Fruit fly (Drosophila melanogaster) whole organism, adult: ENCODE results near the gene CG11842.
A peak's percentile ranks its signal among the peaks of the same experiment; 100 is the strongest.

ENCODE experiments used
- CG11617 ChIP-seq: fragments of 200-800 bp; sonication (Bioruptor generic); optimal IDR thresholded peaks from 2 replicates; lab custom pipeline; 2017; ENCODE audit warnings: mild to moderate bottlenecking, missing biosample characterization, missing genetic modification reagents, missing genetic modification characterization
- CG12768 ChIP-seq: fragments of 200-800 bp; sonication (Bioruptor generic); optimal IDR thresholded peaks from 2 replicates; lab custom pipeline; 2017; ENCODE audit warnings: missing biosample characterization, missing genetic modification characterization, mild to moderate bottlenecking, moderate library complexity, missing genetic modification reagents
- CG14711 ChIP-seq: fragments of 200-800 bp; sonication (Bioruptor generic); optimal IDR thresholded peaks from 2 replicates; lab custom pipeline; 2018; ENCODE audit warnings: missing biosample characterization, mild to moderate bottlenecking, missing genetic modification characterization, moderate library complexity
- CG1620 ChIP-seq: fragments of 200-800 bp; sonication (Bioruptor generic); optimal IDR thresholded peaks from 2 replicates; lab custom pipeline; 2016; ENCODE audit warnings: missing biosample characterization, missing genetic modification characterization
- CG33017 ChIP-seq: fragments of 200-800 bp; sonication (Bioruptor generic); optimal IDR thresholded peaks from 2 replicates; lab custom pipeline; 2018; ENCODE audit warnings: missing biosample characterization, mild to moderate bottlenecking, missing genetic modification characterization, moderate library complexity
- CG5204 ChIP-seq: fragments of 200-800 bp; sonication (Bioruptor generic); optimal IDR thresholded peaks from 2 replicates; lab custom pipeline; 2016; ENCODE audit warnings: missing biosample characterization, missing genetic modification characterization
- CG7045 ChIP-seq: fragments of 200-800 bp; sonication (Bioruptor generic); optimal IDR thresholded peaks from 2 replicates; lab custom pipeline; 2017; ENCODE audit warnings: missing biosample characterization, mild to moderate bottlenecking, missing genetic modification characterization
- CG7101 ChIP-seq: fragments of 200-800 bp; sonication (Bioruptor generic); optimal IDR thresholded peaks from 2 replicates; lab custom pipeline; 2018; ENCODE audit warnings: missing biosample characterization, mild to moderate bottlenecking, missing genetic modification characterization, moderate library complexity
- Clk ChIP-seq: fragments of 200-800 bp; sonication (Bioruptor generic); optimal IDR thresholded peaks from 2 replicates; lab custom pipeline; 2017; ENCODE audit warnings: missing biosample characterization, missing genetic modification characterization
- Crg-1 ChIP-seq: fragments of 200-800 bp; sonication (Bioruptor generic); optimal IDR thresholded peaks from 2 replicates; lab custom pipeline; 2016; ENCODE audit warnings: missing biosample characterization, missing genetic modification characterization
- Hr96 ChIP-seq: fragments of 200-800 bp; sonication (Bioruptor generic); optimal IDR thresholded peaks from 2 replicates; lab custom pipeline; 2016; ENCODE audit warnings: missing biosample characterization, missing genetic modification characterization
- Mnt ChIP-seq: fragments of 200-800 bp; sonication (Bioruptor generic); optimal IDR thresholded peaks from 2 replicates; lab custom pipeline; 2016; ENCODE audit warnings: missing biosample characterization, mild to moderate bottlenecking, missing genetic modification characterization
- bab1 ChIP-seq: fragments of 200-800 bp; sonication (Bioruptor generic); optimal IDR thresholded peaks from 3 replicates; lab custom pipeline; 2019; ENCODE audit warnings: missing biosample characterization, mild to moderate bottlenecking, missing genetic modification characterization, moderate library complexity
- cic ChIP-seq: fragments of 200-800 bp; sonication (Bioruptor generic); optimal IDR thresholded peaks from 2 replicates; lab custom pipeline; 2017; ENCODE audit warnings: missing biosample characterization, mild to moderate bottlenecking, missing genetic modification characterization, moderate library complexity
- cnc ChIP-seq, 2 experiments: fragments of >200 bp; optimal IDR thresholded peaks; 2 replicates each; lab custom pipeline; 2017
- kay ChIP-seq: fragments of 200-800 bp; sonication (Bioruptor generic); peaks from one replicate; lab custom pipeline; 2016; ENCODE audit warnings: missing biosample characterization, missing genetic modification characterization, borderline replicate concordance
- ovo ChIP-seq: fragments of 200-800 bp; sonication (Bioruptor generic); optimal IDR thresholded peaks from 2 replicates; lab custom pipeline; 2016; ENCODE audit warnings: missing biosample characterization, missing genetic modification characterization
- pad ChIP-seq: fragments of 200-800 bp; sonication (Bioruptor generic); optimal IDR thresholded peaks from 3 replicates; lab custom pipeline; 2017; ENCODE audit warnings: missing biosample characterization, missing genetic modification characterization, mild to moderate bottlenecking, moderate library complexity, missing genetic modification reagents
- tj ChIP-seq: fragments of 200-800 bp; sonication (Bioruptor generic); optimal IDR thresholded peaks from 3 replicates; lab custom pipeline; 2017; ENCODE audit warnings: missing biosample characterization, mild to moderate bottlenecking, missing genetic modification characterization, moderate library complexity
- toe ChIP-seq: fragments of 200-800 bp; sonication (Bioruptor generic); optimal IDR thresholded peaks from 2 replicates; lab custom pipeline; 2016; ENCODE audit warnings: missing biosample characterization, missing genetic modification characterization

The CG11842 gene

dm6 chr3R:29040526-29041195 is 11.8 kb upstream of the CG11842 start:
- TF ChIP-seq CG5204 (GFP tag; lab: Kevin White, UChicago) (no peak), CG7101 (peak; percentile 56), tj (no peak), CG12768 (GFP tag; lab: Kevin White, UChicago) (peak; percentile 1), kay (peak; percentile 53), CG7045 (GFP tag; lab: Kevin White, UChicago) (peak; percentile 66), CG14711 (peak; percentile 66), CG11617 (peak; percentile 35), ovo (GFP tag; lab: Kevin White, UChicago) (peak; percentile 10), Clk (GFP tag; lab: Kevin White, UChicago) (no peak), CG33017 (tag; lab: Kevin White, UChicago) (peak; percentile 69), Hr96 (GFP tag; lab: Kevin White, UChicago) (no peak), pad (GFP tag; lab: Kevin White, UChicago) (no peak), Crg-1 (no peak)

DNA sequence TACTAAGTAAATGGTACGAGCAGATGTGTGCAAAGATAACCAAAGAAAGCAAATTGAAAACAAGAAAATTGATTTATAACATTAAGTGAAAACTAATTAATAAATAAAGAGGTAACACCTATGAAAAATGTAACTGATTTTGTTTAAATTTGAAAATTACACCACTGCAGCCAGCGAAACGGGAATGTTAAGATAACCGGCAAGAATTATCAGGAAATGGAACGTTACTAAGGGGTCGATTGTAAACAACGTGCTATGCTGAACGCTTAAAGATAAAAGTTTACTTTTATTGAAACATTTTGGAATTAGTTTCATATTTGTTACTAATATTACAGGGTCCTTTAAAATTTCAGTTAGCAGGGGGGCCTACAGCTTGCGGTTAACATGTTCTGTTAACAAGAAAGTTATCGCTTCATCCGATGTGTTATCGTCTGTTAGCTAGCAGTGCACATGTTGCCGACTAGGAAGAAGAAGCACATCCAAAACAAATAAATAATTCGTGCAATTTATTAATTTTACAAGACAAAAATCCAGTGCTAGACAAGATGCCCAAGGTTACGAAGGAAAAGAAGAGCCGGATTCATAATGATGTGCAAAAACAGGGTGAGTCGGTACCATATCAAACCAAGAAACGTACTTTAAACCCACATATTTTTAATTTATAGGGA is 3.3 kb upstream of the CG11842 start, which contains the start of gene CG11837:
CG11837 (plus strand) TSS at position 439 of the 668 bp plus-strand sequence.
- no peak for TF ChIP-seq cnc (optimal IDR thresholded peaks at IDR 0.05; lab: Kevin White, UChicago)
- TF ChIP-seq Mnt, result peak; percentile 95
- TF ChIP-seq Hr96 (GFP tag; lab: Kevin White, UChicago), result no peak
- TF ChIP-seq Crg-1, result no peak
- no peak for TF ChIP-seq CG12768 (GFP tag; lab: Kevin White, UChicago)
- no peak for TF ChIP-seq pad (GFP tag; lab: Kevin White, UChicago)
- peak; percentile 91 for TF ChIP-seq kay
- no peak for TF ChIP-seq CG11617
- TF ChIP-seq CG7045 (GFP tag; lab: Kevin White, UChicago), result no peak

- TF ChIP-seq CG5204 (GFP tag; lab: Kevin White, UChicago) (no peak), CG1620 (GFP tag; lab: Kevin White, UChicago) (no peak), Mnt (no peak), cic (peak; percentile 15), CG14711 (no peak), bab1 (GFP tag; lab: Kevin White, UChicago) (no peak), CG7045 (GFP tag; lab: Kevin White, UChicago) (no peak), CG7101 (no peak), toe (GFP tag; lab: Kevin White, UChicago) (no peak)
Observed at dm6 chr3R:29050756-29051155, 1.7 kb upstream of the CG11842 start, which contains the start of gene CG11841. TSS of gene CG11841 (plus strand) at chr3R:29051056.

DNA sequence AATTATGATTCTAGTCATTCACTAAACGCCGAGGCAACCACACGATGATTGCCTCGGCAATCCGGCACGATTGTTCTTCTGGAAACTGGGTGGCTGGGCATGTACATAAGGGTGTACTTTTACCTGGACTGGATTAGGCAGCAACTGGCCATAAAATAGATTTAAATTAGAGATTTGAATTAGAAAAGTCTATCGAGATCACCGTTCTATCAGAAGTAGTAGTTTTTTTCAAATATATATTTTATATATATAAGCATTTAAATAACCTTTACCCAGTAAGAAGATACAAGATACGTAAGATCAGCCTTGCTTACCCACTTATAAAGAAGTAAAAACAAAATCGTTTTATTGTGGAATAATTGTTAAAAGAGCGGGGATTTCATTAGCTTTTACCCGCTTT is 1.6 kb downstream of the CG11842 start, which contains the start of gene CG11843:
CG11843 (plus strand) TSS at position 301 of the 400 bp plus-strand sequence.
- TF ChIP-seq CG12768 (GFP tag; lab: Kevin White, UChicago) (no peak), Hr96 (GFP tag; lab: Kevin White, UChicago) (no peak), cic (no peak), pad (GFP tag; lab: Kevin White, UChicago) (no peak), CG7101 (no peak), Mnt (no peak), cnc (optimal IDR thresholded peaks at IDR 0.05; lab: Kevin White, UChicago) (no peak), Crg-1 (no peak), kay (no peak)

DNA sequence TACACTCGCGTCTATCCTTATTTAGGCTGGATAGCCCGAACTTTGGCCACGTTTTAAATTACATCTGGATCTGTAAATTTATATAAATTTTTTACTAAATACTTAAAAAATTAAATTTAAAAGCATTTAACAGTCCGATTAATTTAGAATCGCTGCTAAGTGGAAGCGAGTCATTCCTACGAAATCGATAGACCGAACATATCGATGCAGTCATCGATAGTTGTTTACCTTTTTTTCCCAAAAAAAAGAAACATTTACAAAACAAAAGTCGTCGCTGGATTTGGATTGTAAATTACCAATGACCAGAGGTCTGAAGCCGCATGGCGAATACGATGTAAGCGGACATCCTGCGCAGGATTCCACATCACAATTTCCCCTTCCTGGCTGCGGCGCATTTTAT is 3.2 kb downstream of the CG11842 start, which contains the start of gene Sirt7:
Sirt7 (plus strand) TSS at position 218 of the 400 bp plus-strand sequence.
- TF ChIP-seq tj (no peak), cnc (optimal IDR thresholded peaks at IDR 0.05; lab: Kevin White, UChicago) (no peak), Mnt (peak; percentile 5), CG33017 (tag; lab: Kevin White, UChicago) (peak; percentile 13), CG11617 (peak; percentile 11)

DNA sequence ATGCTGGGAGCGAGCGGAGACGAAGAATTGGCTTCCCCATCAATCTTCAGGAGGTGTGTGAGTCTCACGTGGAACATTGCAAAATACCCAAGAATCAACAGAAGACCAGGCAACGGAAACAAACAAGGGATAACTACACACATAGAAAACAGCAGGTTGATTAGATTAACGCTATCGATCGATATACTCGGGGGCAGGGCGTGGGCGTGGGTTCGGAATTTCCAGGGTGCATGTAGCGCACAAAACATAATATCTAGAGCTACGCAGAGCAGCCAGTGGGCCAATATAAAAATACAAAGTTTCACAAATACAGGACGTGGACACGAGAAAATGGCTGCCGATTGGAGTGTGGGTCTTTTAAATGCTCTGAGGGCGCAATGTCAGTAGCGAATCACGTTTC is 6.9 kb downstream of the CG11842 start:
- TF ChIP-seq CG33017 (tag; lab: Kevin White, UChicago), result no peak
- TF ChIP-seq CG7101, result no peak
- no peak for TF ChIP-seq CG11617
- TF ChIP-seq tj, result no peak
- TF ChIP-seq Mnt, result peak; percentile 11

- TF ChIP-seq CG12768 (GFP tag; lab: Kevin White, UChicago) (no peak), ovo (GFP tag; lab: Kevin White, UChicago) (no peak), tj (no peak), Mnt (peak; percentile 57), Crg-1 (peak; percentile 65), cnc (optimal IDR thresholded peaks at IDR 0.05; lab: Kevin White, UChicago) (no peak), CG33017 (tag; lab: Kevin White, UChicago) (no peak), pad (GFP tag; lab: Kevin White, UChicago) (no peak), CG1620 (GFP tag; lab: Kevin White, UChicago) (peak; percentile 60), cic (peak; percentile 37)
Observed at dm6 chr3R:29062717-29063206, 10.3 kb downstream of the CG11842 start, which contains the start of the genes Cul5 and Bicra. TSS of gene Cul5 (minus strand) at chr3R:29062975. TSS of gene Bicra (plus strand) at chr3R:29063040.
